Fruit fly (Drosophila melanogaster) Kc167 (cell line): ENCODE measurements around the gene Prx1.

Experiments
- Myc ChIP-seq: fragments of >200 bp; optimal IDR thresholded peaks from 2 replicates; lab custom pipeline; 2017; ENCODE audit warnings: missing external identifiers
- Sin3A ChIP-seq: fragments of >200 bp; optimal IDR thresholded peaks from 2 replicates; lab custom pipeline; 2018; ENCODE audit warnings: missing external identifiers
- h ChIP-seq: fragments of >200 bp; optimal IDR thresholded peaks from 3 replicates; lab custom pipeline; 2018; ENCODE audit warnings: missing external identifiers
- insv ChIP-seq: fragments of >200 bp; optimal IDR thresholded peaks from 3 replicates; lab custom pipeline; 2018; ENCODE audit warnings: missing external identifiers
- psq ChIP-seq: fragments of >200 bp; optimal IDR thresholded peaks from 2 replicates; lab custom pipeline; 2017; ENCODE audit warnings: missing external identifiers
- ttk ChIP-seq: sonication (Bioruptor generic); optimal IDR thresholded peaks from 2 replicates; lab custom pipeline; 2017; ENCODE audit warnings: missing external identifiers

Gene Prx1

DNA sequence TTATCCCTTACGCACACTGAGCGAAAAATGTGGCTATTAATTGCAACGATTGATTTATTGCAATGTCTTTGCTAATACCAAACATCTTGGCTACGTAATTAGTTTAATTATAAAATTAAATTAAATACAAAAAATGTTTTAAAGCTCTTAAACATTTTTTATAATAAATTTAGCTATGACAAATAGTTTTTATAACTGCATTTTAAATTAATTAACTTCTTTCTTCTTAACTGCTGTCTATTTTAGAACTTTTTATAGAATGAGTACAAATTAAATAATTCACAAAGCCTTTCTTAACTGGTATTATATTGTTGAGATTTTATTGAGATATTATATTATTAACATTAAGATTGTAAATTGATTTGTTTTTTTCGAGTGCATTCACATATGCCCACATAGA, 32.8 kb upstream of the Prx1 start:
- TF ChIP-seq h (lab: Kevin White, UChicago) (no peak), insv (no peak), Myc (lab: Kevin White, UChicago) (no peak), ttk (lab: Kevin White, UChicago) (no peak), psq (lab: Kevin White, UChicago) (no peak), Sin3A (lab: Kevin White, UChicago) (no peak)

DNA sequence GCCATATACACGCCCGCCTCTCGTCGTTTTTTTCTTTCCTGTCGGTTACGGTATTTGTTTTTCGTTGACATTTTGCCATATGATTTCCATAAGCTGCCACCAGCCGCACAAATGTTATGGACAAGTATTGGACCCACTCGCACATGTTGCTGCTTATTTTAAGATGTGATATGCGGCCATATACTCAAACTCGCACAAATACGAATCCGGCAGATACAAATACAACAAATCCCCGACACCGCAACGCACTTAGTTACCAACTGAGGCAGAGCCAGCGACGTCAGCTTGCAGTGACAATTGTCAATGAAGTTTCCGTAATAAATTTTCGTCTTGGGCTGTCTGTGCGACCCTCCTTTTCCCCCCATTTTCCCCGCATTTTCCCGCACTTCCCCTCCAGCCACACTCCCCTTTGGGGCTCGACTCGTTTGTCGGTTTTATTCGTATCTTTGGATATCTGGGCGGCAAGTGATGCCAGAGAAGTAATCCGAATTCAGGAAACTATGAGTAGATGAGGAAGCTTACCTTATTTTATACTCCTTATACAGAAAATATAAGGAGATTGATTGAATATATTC, 30.9 kb upstream of the Prx1 start:
- TF ChIP-seq h (lab: Kevin White, UChicago): no peak
- no peak for TF ChIP-seq psq (lab: Kevin White, UChicago)
- no peak for TF ChIP-seq Sin3A (lab: Kevin White, UChicago)
- no peak for TF ChIP-seq insv
- no peak for TF ChIP-seq Myc (lab: Kevin White, UChicago)
- no peak for TF ChIP-seq ttk (lab: Kevin White, UChicago)

DNA sequence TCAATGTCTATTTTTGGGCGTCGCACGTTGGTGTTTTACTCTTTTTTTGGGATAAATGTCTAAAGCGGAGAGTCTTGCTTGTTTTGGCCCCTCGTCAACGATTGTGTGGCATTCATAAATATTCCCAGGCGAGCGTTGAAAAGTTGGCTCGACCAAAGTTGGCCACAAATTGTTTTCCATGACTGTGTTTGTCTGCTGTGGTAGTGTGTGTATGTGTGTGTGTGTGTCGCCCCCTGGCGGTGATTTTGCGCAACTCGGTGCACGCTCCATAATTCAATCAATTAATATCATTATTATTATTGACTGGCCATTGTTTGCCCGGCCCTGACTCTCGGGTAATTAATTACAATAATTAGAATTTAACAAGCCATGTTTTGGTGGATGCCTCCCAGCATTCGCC, 29.0 kb upstream of the Prx1 start:
- no peak for TF ChIP-seq psq (lab: Kevin White, UChicago)
- TF ChIP-seq ttk (lab: Kevin White, UChicago): no peak
- no peak for TF ChIP-seq h (lab: Kevin White, UChicago)
- TF ChIP-seq Sin3A (lab: Kevin White, UChicago): no peak
- TF ChIP-seq insv: no peak
- TF ChIP-seq Myc (lab: Kevin White, UChicago): no peak

DNA sequence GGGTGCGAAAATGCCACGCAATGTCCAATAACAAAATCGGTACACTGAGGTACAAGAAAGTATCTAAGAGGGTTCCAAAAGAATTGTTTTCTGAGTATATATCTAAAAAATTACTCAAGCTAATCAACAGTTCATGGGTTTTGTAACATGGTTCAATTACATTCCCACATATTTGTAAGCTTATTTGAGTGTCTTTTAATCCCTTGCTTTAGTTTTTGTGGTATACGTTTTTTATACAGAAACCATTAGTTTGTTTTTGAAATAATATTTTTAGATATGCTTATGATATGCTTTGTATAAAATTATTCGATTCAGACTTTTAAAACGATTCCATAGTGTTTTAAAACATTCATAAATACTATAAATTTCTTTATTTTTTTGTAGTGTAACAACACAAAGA, 26.8 kb upstream of the Prx1 start:
- TF ChIP-seq h (lab: Kevin White, UChicago): no peak
- no peak for TF ChIP-seq psq (lab: Kevin White, UChicago)
- no peak for TF ChIP-seq Myc (lab: Kevin White, UChicago)
- TF ChIP-seq Sin3A (lab: Kevin White, UChicago): no peak
- no peak for TF ChIP-seq insv
- TF ChIP-seq ttk (lab: Kevin White, UChicago): no peak

DNA sequence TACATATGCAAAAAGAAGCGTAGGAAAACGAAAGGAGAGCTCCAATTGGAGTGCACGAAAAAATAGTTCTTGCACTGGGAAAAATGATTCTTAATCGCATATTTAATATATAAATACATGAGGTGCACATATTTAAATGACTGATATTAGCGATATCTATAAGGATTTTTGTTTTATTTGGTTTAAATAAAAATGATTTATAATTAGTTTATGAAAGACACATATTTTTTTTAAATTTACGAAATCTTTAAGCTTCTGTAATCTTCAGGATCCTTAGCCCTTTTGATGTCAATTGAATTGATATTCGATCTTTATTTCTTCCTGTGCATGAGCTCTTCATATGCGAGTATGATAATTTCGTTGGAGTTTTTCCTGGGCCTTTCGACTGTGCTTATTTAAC, 19.9 kb upstream of the Prx1 start:
- no peak for TF ChIP-seq insv

DNA sequence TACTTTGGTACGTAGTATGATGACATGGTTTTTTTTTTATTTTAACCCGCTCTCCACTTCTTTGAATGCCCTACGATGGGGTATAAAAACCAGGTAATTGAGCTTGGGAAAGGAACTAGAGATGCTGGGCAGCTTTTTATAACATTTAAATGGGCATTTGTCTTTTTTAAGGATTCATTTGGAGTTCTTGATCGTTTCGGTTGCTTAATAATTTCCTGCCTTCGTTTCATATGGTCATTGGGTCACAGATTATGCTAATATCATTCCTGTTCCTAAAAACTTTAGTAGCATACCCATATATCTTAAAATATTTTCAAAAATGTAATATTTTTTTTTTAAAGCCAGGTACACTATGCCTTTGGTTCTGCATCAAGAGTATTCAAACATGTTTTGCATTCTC, 18.9 kb upstream of the Prx1 start:
- TF ChIP-seq h (lab: Kevin White, UChicago) (no peak), Myc (lab: Kevin White, UChicago) (no peak), ttk (lab: Kevin White, UChicago) (no peak), psq (lab: Kevin White, UChicago) (no peak), insv (no peak), Sin3A (lab: Kevin White, UChicago) (no peak)

DNA sequence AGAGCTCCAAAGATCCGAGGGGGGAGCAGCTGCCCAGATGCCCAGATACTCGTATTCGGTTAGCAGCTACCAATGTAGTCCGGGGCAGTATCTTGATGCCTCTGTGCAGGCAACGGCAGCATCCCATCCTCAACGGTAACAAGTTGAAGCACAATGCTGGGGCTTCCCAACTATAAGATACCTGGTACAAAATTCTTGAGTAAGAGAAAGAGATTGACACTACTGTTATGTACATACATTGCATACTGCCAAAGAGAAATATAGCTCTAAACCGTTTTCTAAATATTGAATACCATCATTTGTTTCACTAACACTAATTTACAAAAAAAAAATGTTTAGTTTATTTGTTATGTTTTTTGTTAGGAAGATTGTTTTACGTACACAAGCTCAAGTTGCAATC, 17.9 kb upstream of the Prx1 start:
- TF ChIP-seq psq (lab: Kevin White, UChicago) (no peak), insv (no peak), Myc (lab: Kevin White, UChicago) (no peak), Sin3A (lab: Kevin White, UChicago) (no peak), h (lab: Kevin White, UChicago) (no peak)

DNA sequence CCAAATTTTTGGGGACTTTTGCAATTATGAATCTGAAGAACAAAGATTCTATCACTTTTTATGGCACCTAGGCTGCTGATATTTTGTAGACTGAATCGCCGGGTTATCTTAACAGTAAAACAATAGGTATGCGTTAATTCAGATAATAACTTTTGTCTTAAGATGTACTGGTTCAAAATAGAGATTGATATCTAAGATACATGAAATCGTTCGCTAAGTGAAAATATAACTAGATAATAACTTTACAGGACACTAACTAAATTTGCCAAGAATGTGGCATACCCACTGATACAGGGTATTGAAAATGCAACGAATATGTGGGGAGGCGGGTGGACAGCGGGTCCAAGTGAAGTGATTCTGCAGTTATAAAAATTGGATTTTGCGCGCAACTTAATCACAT, 15.5 kb upstream of the Prx1 start:
- TF ChIP-seq Sin3A (lab: Kevin White, UChicago) (no peak), h (lab: Kevin White, UChicago) (no peak), ttk (lab: Kevin White, UChicago) (no peak), psq (lab: Kevin White, UChicago) (no peak), Myc (lab: Kevin White, UChicago) (no peak), insv (no peak)

DNA sequence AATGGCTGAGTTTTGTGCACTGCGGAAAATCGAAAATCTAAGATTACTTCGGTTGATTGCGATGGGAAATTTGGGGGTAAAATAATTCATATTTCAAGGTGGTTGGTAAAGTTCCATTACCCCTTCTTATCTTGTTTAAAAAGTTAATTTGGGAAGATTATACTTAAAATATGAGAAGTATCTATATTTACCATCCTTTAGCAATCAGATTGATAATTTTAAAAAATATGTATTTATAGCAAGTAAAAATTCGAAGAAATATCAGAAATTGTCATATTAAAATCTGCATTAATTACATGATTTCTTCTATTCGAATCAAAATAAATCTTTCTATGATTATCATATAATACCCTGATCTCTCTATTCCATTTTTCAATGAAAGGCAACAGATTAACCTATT, 12.1 kb upstream of the Prx1 start:
- TF ChIP-seq ttk (lab: Kevin White, UChicago) (no peak), insv (no peak), Sin3A (lab: Kevin White, UChicago) (no peak), Myc (lab: Kevin White, UChicago) (no peak), h (lab: Kevin White, UChicago) (no peak), psq (lab: Kevin White, UChicago) (no peak)

DNA sequence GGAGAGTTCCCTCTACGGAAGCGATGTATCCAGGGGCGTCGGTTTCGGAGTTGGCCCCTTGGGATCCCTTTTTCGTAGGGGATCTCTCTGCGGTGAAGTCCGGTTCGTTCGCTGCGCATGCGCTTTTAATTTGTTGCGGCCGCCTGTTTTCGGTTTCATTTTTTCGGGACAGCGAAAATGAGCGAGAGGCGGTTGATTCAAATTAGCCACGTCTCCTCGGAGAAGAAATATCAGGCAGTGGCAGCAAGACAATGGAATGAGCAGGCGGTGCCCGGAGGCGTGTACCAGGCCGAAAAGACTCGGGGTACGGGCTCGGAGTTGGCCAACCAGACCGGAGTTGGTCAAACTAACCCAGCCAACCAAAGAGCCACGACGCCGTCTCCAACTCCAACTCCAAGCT, 11.5 kb upstream of the Prx1 start:
- TF ChIP-seq Myc (lab: Kevin White, UChicago) (no peak), ttk (lab: Kevin White, UChicago) (no peak), Sin3A (lab: Kevin White, UChicago) (no peak), psq (lab: Kevin White, UChicago) (no peak), h (lab: Kevin White, UChicago) (no peak), insv (no peak)

DNA sequence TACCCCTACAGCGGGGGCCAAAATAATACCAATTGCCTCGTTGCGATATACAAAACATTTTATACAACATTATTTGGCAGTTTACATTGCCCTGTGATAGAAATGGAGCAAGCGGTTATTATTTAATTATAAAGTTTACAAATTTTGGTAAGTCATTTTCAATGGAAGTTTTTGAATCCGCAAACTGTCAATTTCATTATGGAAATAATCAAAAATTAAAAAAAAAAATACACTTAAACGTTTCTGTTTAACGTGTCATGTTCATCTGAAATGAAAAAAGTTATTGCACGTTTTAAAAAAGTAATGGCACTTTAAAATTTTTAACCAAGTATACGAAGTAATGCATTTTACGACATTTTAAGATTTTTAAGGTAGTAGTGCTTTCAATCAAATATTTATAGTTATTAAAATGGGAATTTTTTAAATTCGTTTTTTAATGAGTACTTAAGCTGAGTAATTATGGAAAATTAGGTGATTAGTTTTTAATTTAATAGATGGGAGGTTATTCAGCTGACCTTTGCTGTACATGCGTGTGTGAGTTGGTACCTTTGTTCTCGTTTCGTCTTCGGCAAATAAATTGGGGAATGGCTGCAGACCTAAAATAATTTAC, 10.8 kb upstream of the Prx1 start:
- no peak for TF ChIP-seq insv
- TF ChIP-seq ttk (lab: Kevin White, UChicago): no peak
- no peak for TF ChIP-seq h (lab: Kevin White, UChicago)
- TF ChIP-seq Myc (lab: Kevin White, UChicago): no peak
- TF ChIP-seq psq (lab: Kevin White, UChicago): no peak
- no peak for TF ChIP-seq Sin3A (lab: Kevin White, UChicago)

DNA sequence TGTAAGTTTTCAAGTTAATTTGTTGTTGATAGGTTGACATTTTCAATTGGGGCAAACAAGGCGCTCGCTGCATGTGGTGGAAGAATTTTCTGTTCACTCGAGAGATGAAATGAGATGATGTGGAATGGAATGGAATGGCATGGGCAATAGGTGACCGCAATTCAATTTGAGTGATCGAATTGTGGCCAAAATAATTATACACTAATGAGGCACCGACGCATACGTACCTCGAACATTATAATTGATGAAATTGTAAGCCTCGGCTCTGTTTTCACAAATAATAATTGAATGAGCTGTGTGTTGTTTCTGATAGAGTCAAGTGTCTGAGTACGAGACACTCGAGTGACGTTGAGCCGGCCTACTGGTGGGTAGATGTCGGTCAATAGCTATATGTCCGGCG, 9.7 kb upstream of the Prx1 start:
- TF ChIP-seq insv (no peak), h (lab: Kevin White, UChicago) (no peak), Myc (lab: Kevin White, UChicago) (no peak), ttk (lab: Kevin White, UChicago) (no peak), Sin3A (lab: Kevin White, UChicago) (no peak), psq (lab: Kevin White, UChicago) (no peak)
